Worm (Caenorhabditis elegans) whole organism, L4/young adult: ENCODE measurements around the gene nlp-31.

Experiments
- W03F9.2 ChIP-seq: fragments of 150-350 bp; optimal IDR thresholded peaks from 2 replicates; lab custom pipeline; 2014; ENCODE audit warnings: missing biosample characterization, missing genetic modification characterization
- dao-5 ChIP-seq: sonication (generic microtip); optimal IDR thresholded peaks from 2 replicates; lab custom pipeline; 2016; ENCODE audit warnings: missing genotype, missing genetic modification characterization, moderate library complexity, missing compliant biosample characterization
- him-1 ChIP-seq: sonication (generic microtip); optimal IDR thresholded peaks from 2 replicates; lab custom pipeline; 2016; ENCODE audit warnings: missing genotype, missing genetic modification reagents, missing genetic modification characterization, missing compliant biosample characterization

Gene nlp-31

ce11 chrV:3968929-3969328 lies 10.9 kb upstream of the nlp-31 start:
- TF ChIP-seq him-1 (tag; lab: Kevin White, UChicago) (no peak), W03F9.2 (no peak), dao-5 (tag; lab: Kevin White, UChicago) (no peak)

- no peak for TF ChIP-seq W03F9.2
- no peak for TF ChIP-seq him-1 (tag; lab: Kevin White, UChicago)
- TF ChIP-seq dao-5 (tag; lab: Kevin White, UChicago): no peak
Measured at ce11 chrV:3969664-3970063, 10.2 kb upstream of the nlp-31 start.

ce11 chrV:3970410-3970809 lies 9.4 kb upstream of the nlp-31 start, which contains the start of gene cyp-34A9:
TSS of gene cyp-34A9 (minus strand) at chrV:3970540.
- TF ChIP-seq him-1 (tag; lab: Kevin White, UChicago) (no peak), dao-5 (tag; lab: Kevin White, UChicago) (no peak), W03F9.2 (no peak)

ce11 chrV:3972846-3973245 lies 7.0 kb upstream of the nlp-31 start, which contains the start of gene cyp-34A10:
TSS of gene cyp-34A10 (minus strand) at chrV:3972991.
- TF ChIP-seq him-1 (tag; lab: Kevin White, UChicago): no peak
- no peak for TF ChIP-seq dao-5 (tag; lab: Kevin White, UChicago)
- no peak for TF ChIP-seq W03F9.2

ce11 chrV:3974361-3974760 lies 5.5 kb upstream of the nlp-31 start, which contains the start of gene str-82:
TSS of gene str-82 (plus strand) at chrV:3974661.
- no peak for TF ChIP-seq dao-5 (tag; lab: Kevin White, UChicago)
- TF ChIP-seq him-1 (tag; lab: Kevin White, UChicago): no peak
- TF ChIP-seq W03F9.2: no peak

ce11 chrV:3976964-3977363 lies 2.9 kb upstream of the nlp-31 start, which contains the start of gene str-83:
TSS of gene str-83 (plus strand) at chrV:3977264.
- no peak for TF ChIP-seq W03F9.2
- no peak for TF ChIP-seq dao-5 (tag; lab: Kevin White, UChicago)
- TF ChIP-seq him-1 (tag; lab: Kevin White, UChicago): no peak

- TF ChIP-seq dao-5 (tag; lab: Kevin White, UChicago) (no peak), W03F9.2 (no peak), him-1 (tag; lab: Kevin White, UChicago) (no peak)
Measured at ce11 chrV:3979053-3979452, 802 bp upstream of the nlp-31 start, which contains the start of gene nlp-34. TSS of gene nlp-34 (minus strand) at chrV:3979134.

- TF ChIP-seq dao-5 (tag; lab: Kevin White, UChicago): no peak
- no peak for TF ChIP-seq him-1 (tag; lab: Kevin White, UChicago)
- TF ChIP-seq W03F9.2: no peak
Measured at ce11 chrV:3980228-3980933, 526 bp downstream of the nlp-31 start.

ce11 chrV:3981680-3982079 lies 1.8 kb downstream of the nlp-31 start, which contains the start of gene nlp-30:
TSS of gene nlp-30 (plus strand) at chrV:3981980.
- TF ChIP-seq him-1 (tag; lab: Kevin White, UChicago): no peak
- no peak for TF ChIP-seq dao-5 (tag; lab: Kevin White, UChicago)
- no peak for TF ChIP-seq W03F9.2

ce11 chrV:3984178-3984577 lies 4.3 kb downstream of the nlp-31 start, which contains the start of gene nlp-29:
TSS of gene nlp-29 (plus strand) at chrV:3984425.
- TF ChIP-seq dao-5 (tag; lab: Kevin White, UChicago): no peak
- no peak for TF ChIP-seq him-1 (tag; lab: Kevin White, UChicago)
- TF ChIP-seq W03F9.2: no peak

ce11 chrV:3985104-3985503 lies 5.2 kb downstream of the nlp-31 start:
- TF ChIP-seq dao-5 (tag; lab: Kevin White, UChicago) (no peak), him-1 (tag; lab: Kevin White, UChicago) (no peak), W03F9.2 (no peak)

ce11 chrV:3987616-3988015 lies 7.8 kb downstream of the nlp-31 start, which contains the start of gene nlp-28:
TSS of gene nlp-28 (plus strand) at chrV:3987900.
- TF ChIP-seq him-1 (tag; lab: Kevin White, UChicago) (no peak), W03F9.2 (no peak), dao-5 (tag; lab: Kevin White, UChicago) (no peak)

- TF ChIP-seq dao-5 (tag; lab: Kevin White, UChicago) (no peak), W03F9.2 (no peak), him-1 (tag; lab: Kevin White, UChicago) (no peak)
Measured at ce11 chrV:3989070-3989469, 9.2 kb downstream of the nlp-31 start, which contains the start of gene nlp-27. TSS of gene nlp-27 (plus strand) at chrV:3989378.

ce11 chrV:3992334-3992733 lies 12.5 kb downstream of the nlp-31 start:
- no peak for TF ChIP-seq W03F9.2
- no peak for TF ChIP-seq him-1 (tag; lab: Kevin White, UChicago)
- TF ChIP-seq dao-5 (tag; lab: Kevin White, UChicago): no peak
